Fruit fly (Drosophila melanogaster) whole organism, embryonic: ENCODE measurements around the gene CG46412.

ENCODE experiments used
- Awh ChIP-seq: fragments of 200-800 bp; sonication (Bioruptor generic); IDR thresholded peaks from 2 replicates; pipeline ENCODE4, ENCODE4 v1.3.6; 2022; ENCODE audit warnings: missing biosample characterization, missing genetic modification characterization
- BEAF-32 ChIP-seq: fragments of 200-800 bp; sonication (Bioruptor generic); optimal IDR thresholded peaks from 3 replicates; lab custom pipeline; 2017; ENCODE audit warnings: missing biosample characterization, missing genetic modification characterization, mild to moderate bottlenecking, moderate library complexity, missing genetic modification reagents
- CG10274 ChIP-seq: fragments of 200-800 bp; sonication (Bioruptor generic); optimal IDR thresholded peaks from 3 replicates; lab custom pipeline; 2017; ENCODE audit warnings: missing biosample characterization, mild to moderate bottlenecking, missing genetic modification characterization
- CG12391 ChIP-seq: fragments of 200-800 bp; sonication (Bioruptor generic); optimal IDR thresholded peaks from 3 replicates; lab custom pipeline; 2018; ENCODE audit warnings: missing biosample characterization, mild to moderate bottlenecking, missing genetic modification characterization, moderate library complexity
- CG14441 ChIP-seq: fragments of 200-800 bp; sonication (Bioruptor generic); IDR thresholded peaks from 2 replicates; pipeline ENCODE4 v1.3.6; 2022; ENCODE audit warnings: missing biosample characterization, missing genetic modification characterization
- CG15269 ChIP-seq: fragments of 200-800 bp; sonication (Bioruptor generic); optimal IDR thresholded peaks from 2 replicates; lab custom pipeline; 2018; ENCODE audit warnings: missing biosample characterization, mild to moderate bottlenecking, missing genetic modification characterization, moderate library complexity
- CG15514 ChIP-seq: fragments of 200-800 bp; sonication (Bioruptor generic); optimal IDR thresholded peaks from 3 replicates; lab custom pipeline; 2017; ENCODE audit warnings: missing biosample characterization, missing genetic modification characterization, mild to moderate bottlenecking, moderate library complexity, missing genetic modification reagents
- CG15601 ChIP-seq: fragments of 200-800 bp; sonication (Bioruptor generic); optimal IDR thresholded peaks from 3 replicates; lab custom pipeline; 2019; ENCODE audit warnings: missing biosample characterization, mild to moderate bottlenecking, missing genetic modification characterization, moderate library complexity
- CG15696 ChIP-seq: fragments of 200-800 bp; sonication (Bioruptor generic); optimal IDR thresholded peaks from 2 replicates; lab custom pipeline; 2019; ENCODE audit warnings: missing biosample characterization, mild to moderate bottlenecking, missing genetic modification characterization, moderate library complexity
- CG1603 ChIP-seq: fragments of 200-800 bp; sonication (Bioruptor generic); optimal IDR thresholded peaks from 2 replicates; lab custom pipeline; 2019; ENCODE audit warnings: missing biosample characterization, mild to moderate bottlenecking, missing genetic modification characterization, moderate library complexity
- CG17359 ChIP-seq: fragments of 200-800 bp; sonication (Bioruptor generic); optimal IDR thresholded peaks from 3 replicates; lab custom pipeline; 2018; ENCODE audit warnings: missing biosample characterization, mild to moderate bottlenecking, missing genetic modification characterization, moderate library complexity
- CG17829 ChIP-seq: fragments of 200-800 bp; optimal IDR thresholded peaks from 2 replicates; lab custom pipeline; 2019; ENCODE audit warnings: missing biosample characterization, mild to moderate bottlenecking, missing genetic modification characterization, moderate library complexity
- CG31441 ChIP-seq: fragments of 200-800 bp; sonication (Bioruptor generic); IDR thresholded peaks from 2 replicates; pipeline ENCODE4 v1.3.6; 2022; ENCODE audit warnings: missing biosample characterization, missing genetic modification characterization
- CG32532 ChIP-seq: fragments of 200-800 bp; sonication (Bioruptor generic); IDR thresholded peaks from 2 replicates; pipeline ENCODE4 v1.3.6; 2022; ENCODE audit warnings: missing biosample characterization, missing genetic modification characterization
- CG34422 ChIP-seq: fragments of 200-800 bp; sonication (Bioruptor generic); IDR thresholded peaks from 3 replicates; pipeline ENCODE4 v1.3.6; 2022; ENCODE audit warnings: missing biosample characterization, missing genetic modification characterization
- CG6791 ChIP-seq: fragments of 200-800 bp; sonication (Bioruptor generic); IDR thresholded peaks from 3 replicates; pipeline ENCODE4 v1.3.6; 2022; ENCODE audit warnings: missing biosample characterization, missing genetic modification characterization; ENCODE audit not compliant: partially characterized antibody
- CG7556 ChIP-seq: fragments of 200-800 bp; sonication (Bioruptor generic); optimal IDR thresholded peaks from 2 replicates; lab custom pipeline; 2017; ENCODE audit warnings: missing biosample characterization, mild to moderate bottlenecking, missing genetic modification characterization
- CG7786 ChIP-seq: fragments of 200-800 bp; sonication (Bioruptor generic); optimal IDR thresholded peaks from 2 replicates; lab custom pipeline; 2016; ENCODE audit warnings: missing biosample characterization, missing genetic modification characterization
- CG8089 ChIP-seq: fragments of 200-800 bp; sonication (Bioruptor generic); optimal IDR thresholded peaks from 3 replicates; lab custom pipeline; 2016; ENCODE audit warnings: missing biosample characterization, missing genetic modification characterization
- CG8290 ChIP-seq, 3 experiments: fragments of 200-800 bp; sonication (Bioruptor generic); optimal IDR thresholded peaks; 2 replicates each; lab custom pipeline; 2016 to 2019; ENCODE audit warnings: missing biosample characterization in 3 of 3, missing genetic modification characterization in 3 of 3, mild to moderate bottlenecking in 2 of 3, moderate library complexity in 1 of 3
- CoRest ChIP-seq: fragments of 200-800 bp; sonication (Bioruptor generic); optimal IDR thresholded peaks from 3 replicates; lab custom pipeline; 2018; ENCODE audit warnings: missing biosample characterization, mild to moderate bottlenecking, missing genetic modification characterization, moderate library complexity
- Dbx ChIP-seq: fragments of 200-800 bp; sonication (Bioruptor generic); IDR thresholded peaks from 3 replicates; pipeline ENCODE4 v1.3.6; 2022; ENCODE audit warnings: missing biosample characterization, missing genetic modification characterization
- HLH54F ChIP-seq: fragments of 200-800 bp; sonication (Bioruptor generic); optimal IDR thresholded peaks from 3 replicates; lab custom pipeline; 2016; ENCODE audit warnings: missing biosample characterization, missing genetic modification characterization
- Hr51 ChIP-seq, 2 experiments: fragments of 200-800 bp; sonication (Bioruptor generic); optimal IDR thresholded peaks; 2 replicates in 1 of 2; 3 replicates in 1 of 2; lab custom pipeline; 2016 to 2018; ENCODE audit warnings: missing biosample characterization in 2 of 2, missing genetic modification characterization in 2 of 2, mild to moderate bottlenecking in 1 of 2, moderate library complexity in 1 of 2
- Jarid2 ChIP-seq: fragments of 200-800 bp; sonication (Bioruptor generic); optimal IDR thresholded peaks from 3 replicates; lab custom pipeline; 2017; ENCODE audit warnings: mild to moderate bottlenecking, missing biosample characterization, missing genetic modification reagents, missing genetic modification characterization
- Opbp ChIP-seq: fragments of 200-800 bp; sonication (Bioruptor generic); IDR thresholded peaks from 3 replicates; pipeline ENCODE4 v1.3.6; 2022; ENCODE audit warnings: missing biosample characterization, missing genetic modification characterization; ENCODE audit not compliant: partially characterized antibody
- Ssrp ChIP-seq: fragments of 200-800 bp; sonication (Bioruptor generic); optimal IDR thresholded peaks from 2 replicates; lab custom pipeline; 2018; ENCODE audit warnings: missing biosample characterization, mild to moderate bottlenecking, missing genetic modification characterization, moderate library complexity
- Usf ChIP-seq: fragments of 200-800 bp; sonication (Bioruptor generic); optimal IDR thresholded peaks from 2 replicates; lab custom pipeline; 2017; ENCODE audit warnings: missing genotype, missing biosample characterization, missing genetic modification characterization
- al ChIP-seq: fragments of 200-800 bp; sonication (Bioruptor generic); IDR thresholded peaks from 2 replicates; pipeline ENCODE4 v1.3.6; 2022; ENCODE audit warnings: missing biosample characterization, missing genetic modification characterization
- ap ChIP-seq: fragments of 200-800 bp; sonication (Bioruptor generic); IDR thresholded peaks from 2 replicates; pipeline ENCODE4 v1.3.6; 2022; ENCODE audit warnings: missing biosample characterization, missing genetic modification characterization
- az2 ChIP-seq: fragments of 200-800 bp; sonication (Bioruptor generic); optimal IDR thresholded peaks from 3 replicates; lab custom pipeline; 2016; ENCODE audit warnings: missing biosample characterization, missing genetic modification characterization
- bbx ChIP-seq: fragments of 200-800 bp; sonication (Bioruptor generic); IDR thresholded peaks from 2 replicates; pipeline ENCODE4 v1.3.6; 2022; ENCODE audit warnings: missing biosample characterization, missing genetic modification characterization; ENCODE audit not compliant: partially characterized antibody
- cg ChIP-seq: fragments of 200-800 bp; sonication (Bioruptor generic); optimal IDR thresholded peaks from 3 replicates; lab custom pipeline; 2019; ENCODE audit warnings: missing biosample characterization, mild to moderate bottlenecking, missing genetic modification characterization, moderate library complexity
- chinmo ChIP-seq: fragments of 200-800 bp; sonication (Bioruptor generic); IDR thresholded peaks from 4 replicates; pipeline ENCODE4 v1.3.6; 2022; ENCODE audit warnings: missing biosample characterization, missing genetic modification characterization; ENCODE audit not compliant: partially characterized antibody
- chm ChIP-seq: fragments of 200-800 bp; sonication (Bioruptor generic); IDR thresholded peaks from 2 replicates; pipeline ENCODE4 v1.3.6; 2022; ENCODE audit warnings: missing biosample characterization, missing genetic modification characterization
- ftz-f1 ChIP-seq: fragments of 200-800 bp; sonication (Bioruptor generic); optimal IDR thresholded peaks from 2 replicates; lab custom pipeline; 2016; ENCODE audit warnings: missing biosample characterization, missing genetic modification characterization
- grau ChIP-seq: fragments of 200-800 bp; optimal IDR thresholded peaks from 3 replicates; lab custom pipeline; 2019; ENCODE audit warnings: missing biosample characterization, mild to moderate bottlenecking, missing genetic modification characterization, moderate library complexity
- hbn ChIP-seq: fragments of 200-800 bp; sonication (Bioruptor generic); IDR thresholded peaks from 2 replicates; pipeline ENCODE4 v1.3.6; 2022; ENCODE audit warnings: missing biosample characterization, missing genetic modification characterization; ENCODE audit not compliant: partially characterized antibody
- pan ChIP-seq, 4 experiments: fragments of >200 bp in 3 of 4; fragments of 200-800 bp in 1 of 4; sonication (Bioruptor generic) in 1 of 4; optimal IDR thresholded peaks in 3 of 4; IDR thresholded peaks in 1 of 4; 2 replicates each; pipeline versions ENCODE4 v1.3.6 to Lab custom; 2017 to 2022; ENCODE audit warnings: missing biosample characterization in 2 of 4, missing genetic modification characterization in 2 of 4, mixed read lengths in 1 of 4
- ranshi ChIP-seq: fragments of 200-800 bp; sonication (Bioruptor generic); IDR thresholded peaks from 2 replicates; pipeline ENCODE4 v1.3.6; 2022; ENCODE audit warnings: missing biosample characterization, missing genetic modification characterization
- row ChIP-seq: fragments of 200-800 bp; sonication (Bioruptor generic); IDR thresholded peaks from 3 replicates; pipeline ENCODE4 v1.3.6; 2022; ENCODE audit warnings: missing biosample characterization, missing genetic modification characterization
- toy ChIP-seq: fragments of 200-800 bp; sonication (Bioruptor generic); IDR thresholded peaks from 2 replicates; pipeline ENCODE4 v1.3.6; 2022; ENCODE audit warnings: missing biosample characterization, missing genetic modification characterization
- unc-4 ChIP-seq: fragments of 200-800 bp; sonication (Bioruptor generic); IDR thresholded peaks from 2 replicates; pipeline ENCODE4 v1.3.6; 2022; ENCODE audit warnings: missing biosample characterization, missing genetic modification characterization; ENCODE audit not compliant: partially characterized antibody
- vvl ChIP-seq: fragments of 200-800 bp; sonication (Bioruptor generic); IDR thresholded peaks from 2 replicates; pipeline ENCODE4 v1.3.6; 2022; ENCODE audit warnings: missing biosample characterization, missing genetic modification characterization
- wdn ChIP-seq: fragments of 200-800 bp; sonication (Bioruptor generic); IDR thresholded peaks from 2 replicates; pipeline ENCODE4 v1.3.6; 2022; ENCODE audit warnings: missing biosample characterization, missing genetic modification characterization

Gene CG46412

DNA sequence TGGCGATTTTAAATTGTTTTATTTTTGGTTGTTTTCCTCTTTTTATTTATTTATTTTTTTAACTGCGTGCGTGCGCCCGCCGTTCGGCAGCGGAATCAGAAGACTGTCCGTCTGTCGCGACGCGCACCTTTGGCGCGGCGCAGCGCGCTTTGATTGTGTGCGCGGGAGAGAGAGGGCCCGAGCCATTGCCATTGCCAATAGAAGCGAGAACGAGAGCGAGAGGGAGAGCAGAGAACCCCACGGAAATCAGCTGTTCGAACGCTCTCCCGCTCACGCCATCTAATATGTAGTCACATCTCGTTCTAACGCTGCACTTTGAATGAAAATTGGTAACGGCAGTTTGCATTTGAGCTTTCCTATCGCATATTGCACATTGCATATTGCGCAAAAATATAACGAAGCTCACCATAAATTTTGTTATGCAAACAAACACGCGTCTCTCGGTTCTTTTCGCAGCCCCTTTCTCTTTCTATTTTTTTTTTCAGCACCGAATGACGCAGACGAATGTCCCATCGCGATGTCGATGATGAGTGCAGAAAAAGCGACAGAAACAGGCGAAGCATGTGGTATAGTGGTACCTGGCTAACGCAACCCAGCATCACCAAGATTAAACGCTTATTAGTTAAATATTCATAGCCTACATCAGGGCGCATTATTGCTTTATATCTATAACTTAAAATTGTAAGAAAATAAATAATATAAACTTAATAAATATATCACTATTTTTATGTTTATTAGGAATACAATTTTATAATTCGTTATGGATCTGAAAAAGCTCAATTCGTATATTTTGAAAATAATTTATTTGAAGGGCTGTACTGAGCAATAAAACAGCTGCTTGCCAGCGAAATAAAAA lies 29.3 kb downstream of the CG46412 start (continued):
- TF ChIP-seq wdn (GFP tag; lab: Robert Waterston, UW), result no peak
- TF ChIP-seq CG32532 (GFP tag; lab: Robert Waterston, UW), result peak; percentile 39
- TF ChIP-seq CG15601 (tag; lab: Kevin White, UChicago), result no peak
- TF ChIP-seq row (GFP tag; lab: Robert Waterston, UW), result peak; percentile 51; the same call in 2 of the 3 replicates
- TF ChIP-seq CG15514 (GFP tag; lab: Kevin White, UChicago), result no peak
- TF ChIP-seq ap (GFP tag; lab: Robert Waterston, UW), result no peak
- TF ChIP-seq vvl, result peak; percentile 44
- no peak for TF ChIP-seq CG8290 (GFP tag; optimal IDR thresholded peaks at IDR 0.05; lab: Kevin White, UChicago)
- no peak for TF ChIP-seq CG8290 (tag; optimal IDR thresholded peaks at IDR 0.05; lab: Kevin White, UChicago)
- TF ChIP-seq CG34422 (GFP tag; lab: Robert Waterston, UW), result no peak
- TF ChIP-seq CG7556 (GFP tag; lab: Kevin White, UChicago), result peak; percentile 21
- peak; percentile 63 for TF ChIP-seq cg (GFP tag; lab: Kevin White, UChicago)
- TF ChIP-seq CG17359, result peak; percentile 11
- TF ChIP-seq CG15269 (tag; lab: Kevin White, UChicago), result peak; percentile 51
- peak; percentile 53 for TF ChIP-seq ftz-f1 (GFP tag; lab: Kevin White, UChicago)
- peak; percentile 3 for TF ChIP-seq CG17829 (tag; lab: Kevin White, UChicago)
- peak; percentile 54 for TF ChIP-seq CoRest
- peak; percentile 28; the same call in 1 of the 2 replicates for TF ChIP-seq hbn (GFP tag; lab: Robert Waterston, UW)
- peak; percentile 48 for TF ChIP-seq CG31441 (GFP tag; lab: Robert Waterston, UW)
- 0 out of 3 replicates have a peak, but pooled peaks have one; percentile 23 for TF ChIP-seq Opbp (GFP tag; lab: Robert Waterston, UW)
- TF ChIP-seq CG12391, result peak; percentile 24
- 0 out of 2 replicates have a peak, but pooled peaks have one; percentile 9 for TF ChIP-seq bbx (GFP tag; lab: Robert Waterston, UW)
- TF ChIP-seq chm (GFP tag; lab: Robert Waterston, UW), result peak; percentile 64; the same call in 1 of the 2 replicates
- TF ChIP-seq Hr51 (GFP tag; optimal IDR thresholded peaks at IDR 0.05; lab: Kevin White, UChicago), result peak in 1 of 2 experiments; percentile 63
- peak; percentile 29 for TF ChIP-seq Usf (GFP tag; lab: Kevin White, UChicago)
- no peak for TF ChIP-seq HLH54F (GFP tag; lab: Kevin White, UChicago)
- TF ChIP-seq unc-4 (GFP tag; lab: Robert Waterston, UW), result peak; percentile 27; the same call in 1 of the 2 replicates
- no peak for TF ChIP-seq CG8089
- no peak for TF ChIP-seq CG15696 (tag; lab: Kevin White, UChicago)
- peak; percentile 88 for TF ChIP-seq grau (tag; lab: Kevin White, UChicago)
- peak; percentile 32; the same call in 1 of the 2 replicates for TF ChIP-seq ranshi (GFP tag; lab: Robert Waterston, UW)
- peak; percentile 29; the same call in 1 of the 3 replicates for TF ChIP-seq Dbx
- peak; percentile 47; the same call in 1 of the 2 replicates for TF ChIP-seq al (GFP tag; lab: Robert Waterston, UW)
- TF ChIP-seq pan (optimal IDR thresholded peaks at IDR 0.05; lab: Kevin White, UChicago), result no peak
- peak in 1 of 2 experiments; percentile 33 for TF ChIP-seq pan (GFP tag; optimal IDR thresholded peaks at IDR 0.05 in 1 of 2, IDR thresholded peaks at IDR 0.05 in 1 of 2)
- no peak for TF ChIP-seq toy
- TF ChIP-seq CG7786, result no peak
- TF ChIP-seq BEAF-32, result no peak
- TF ChIP-seq CG14441 (GFP tag; lab: Robert Waterston, UW), result 0 out of 2 replicates have a peak, but pooled peaks have one; percentile 16
- no peak for TF ChIP-seq CG10274 (GFP tag; lab: Kevin White, UChicago)
- TF ChIP-seq Ssrp, result no peak
- TF ChIP-seq Awh, result 0 out of 2 replicates have a peak, but pooled peaks have one; percentile 7
- peak; percentile 96 for TF ChIP-seq chinmo (GFP tag; lab: Robert Waterston, UW)
- TF ChIP-seq az2 (GFP tag; lab: Kevin White, UChicago), result peak; percentile 21
- peak; percentile 68 for TF ChIP-seq Jarid2
- TF ChIP-seq CG1603 (tag; lab: Kevin White, UChicago), result no peak
- peak; percentile 58; the same call in 2 of the 3 replicates for TF ChIP-seq CG6791
